Worm (Caenorhabditis elegans): ENCODE results near the gene nlp-21.

nlp-21 gene

DNA sequence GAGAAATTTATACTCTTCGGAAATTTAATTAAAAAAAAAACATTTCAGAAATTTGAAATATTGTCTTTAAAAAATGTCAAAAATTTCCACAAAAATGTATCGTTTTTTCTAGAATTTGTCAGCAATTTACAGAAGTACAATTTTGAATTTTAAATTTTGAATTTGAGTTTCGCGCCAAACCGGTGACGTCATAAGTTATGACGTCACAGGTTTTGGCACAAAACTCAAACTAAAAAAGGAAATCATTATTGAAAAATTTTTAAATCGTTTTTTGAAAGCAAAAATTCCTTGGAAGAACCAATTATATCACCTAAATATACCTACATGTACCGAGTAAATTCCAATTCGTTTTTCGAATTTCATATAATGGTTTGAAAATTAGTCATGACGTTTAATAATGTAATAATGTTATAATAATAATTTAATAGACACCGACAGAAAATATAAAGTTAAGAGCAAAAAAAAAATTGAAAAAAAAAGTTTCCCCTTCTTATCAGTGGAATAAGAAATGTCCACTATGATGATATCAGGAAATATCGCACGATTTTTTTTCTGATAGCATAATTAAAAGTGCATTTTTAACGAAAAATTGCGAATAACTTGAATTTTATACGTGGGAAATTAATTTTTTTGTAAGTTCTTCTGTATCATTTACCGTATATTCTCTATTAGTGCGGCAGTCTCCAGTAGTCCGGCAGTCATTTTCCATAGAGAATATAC, 42.8 kb downstream of the nlp-21 start:
- TF ChIP-seq efl-1 (optimal IDR thresholded peaks at IDR 0.05): no peak
- peak in 1 of 2 experiments; percentile 48 for TF ChIP-seq efl-1 (GFP tag; optimal IDR thresholded peaks at IDR 0.05 in 1 of 2)
- TF ChIP-seq sox-4 (tag; optimal IDR thresholded peaks at IDR 0.05): no peak

DNA sequence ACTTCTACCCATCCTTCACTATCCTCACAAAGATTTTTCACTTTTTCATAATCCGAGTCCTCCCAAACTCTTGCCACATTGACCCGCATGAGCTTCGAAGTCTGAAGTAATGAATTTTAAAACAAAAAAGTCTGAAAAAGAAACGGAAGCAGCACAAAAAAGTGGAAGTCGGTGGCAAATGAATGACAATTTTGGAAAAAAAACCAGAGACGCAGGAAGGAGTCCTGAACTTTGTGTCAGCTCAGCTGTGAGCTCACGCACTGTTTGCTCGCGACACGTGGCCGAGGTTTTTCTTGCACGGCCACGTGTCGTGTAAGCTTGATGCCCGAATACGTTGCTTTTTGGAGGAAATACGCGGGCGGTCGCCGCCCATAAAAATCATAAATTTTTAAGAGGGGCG, 46.7 kb downstream of the nlp-21 start, which contains the start of gene T28D6.7:
Gene T28D6.7 (minus strand): TSS at position 101 of the 400 bp plus-strand sequence.
- TF ChIP-seq sup-37 (GFP tag; optimal IDR thresholded peaks at IDR 0.05) (no peak), lin-13 (GFP tag; optimal IDR thresholded peaks at IDR 0.05) (no peak), snu-23 (GFP tag; optimal IDR thresholded peaks at IDR 0.05) (no peak), swsn-7 (tag; optimal IDR thresholded peaks at IDR 0.05) (no peak), nhr-19 (GFP tag; conservative IDR thresholded peaks at IDR 0.05) (no peak), mef-2 (tag; optimal IDR thresholded peaks at IDR 0.05) (no peak), fkh-4 (tag; optimal IDR thresholded peaks at IDR 0.05; ENCODE audit: borderline replicate concordance) (no peak), zag-1 (tag; optimal IDR thresholded peaks at IDR 0.05) (no peak), fkh-10 (GFP tag; optimal IDR thresholded peaks at IDR 0.05) (no peak), blmp-1 (tag; optimal IDR thresholded peaks at IDR 0.05) (no peak), F16B12.6 (tag; optimal IDR thresholded peaks at IDR 0.05) (no peak), ceh-90 (tag; optimal IDR thresholded peaks at IDR 0.05) (no peak), mdl-1 (tag; optimal IDR thresholded peaks at IDR 0.05) (no peak), lir-3 (tag; optimal IDR thresholded peaks at IDR 0.05; ENCODE audit: poor library complexity) (no peak), ztf-11 (tag; optimal IDR thresholded peaks at IDR 0.05) (no peak)

DNA sequence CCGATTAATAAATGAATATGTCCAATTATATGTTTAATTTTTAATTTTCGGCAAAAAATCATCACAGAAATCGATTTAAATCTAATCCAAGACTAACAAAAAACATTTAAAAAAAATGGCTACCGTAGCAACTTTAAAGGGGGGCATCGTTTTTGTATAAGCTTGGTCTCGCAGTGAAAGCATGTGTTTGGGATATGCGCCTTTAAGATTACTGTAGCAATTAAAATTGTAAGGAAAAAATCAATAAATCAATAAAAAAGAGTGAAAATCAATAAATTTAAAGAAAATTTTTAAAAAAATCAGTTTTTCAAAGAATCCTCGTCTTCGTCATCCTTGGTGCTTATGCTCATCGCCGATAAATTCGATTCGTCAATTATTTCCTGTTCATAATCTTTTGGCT, 48.9 kb downstream of the nlp-21 start:
- TF ChIP-seq hlh-17 (GFP tag; optimal IDR thresholded peaks at IDR 0.05; ENCODE audit: borderline replicate concordance) (no peak), nhr-85 (tag) (no peak)

DNA sequence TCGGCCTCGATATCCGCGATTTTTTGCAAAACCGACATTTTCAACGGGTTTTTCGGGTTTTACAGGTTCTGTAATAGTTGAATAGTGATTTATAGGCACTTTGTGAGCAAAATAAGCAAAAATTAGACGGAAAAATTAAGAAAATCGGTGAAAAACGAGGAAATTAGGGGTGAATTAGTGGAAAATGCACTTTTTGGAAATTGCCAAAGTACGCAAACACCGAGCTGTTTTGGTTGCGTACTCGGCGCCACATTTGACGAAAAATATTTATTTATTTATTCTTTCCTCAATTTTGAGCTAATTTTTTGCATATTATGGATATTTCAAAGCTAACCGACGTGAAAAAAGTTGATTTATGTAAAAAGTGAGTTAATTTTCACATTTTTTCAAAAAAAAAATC, 50.0 kb downstream of the nlp-21 start, which contains the start of the genes T28D6.6 and pen-2:
Gene T28D6.6 (minus strand): TSS at position 68 of the 400 bp plus-strand sequence.
Gene pen-2 (plus strand): TSS at position 282 of the 400 bp plus-strand sequence.
- TF ChIP-seq elt-3 (tag; optimal IDR thresholded peaks at IDR 0.05) (peak in 1 of 6 experiments; percentile 1), nhr-71 (tag; optimal IDR thresholded peaks at IDR 0.05) (peak; percentile 27), nhr-47 (tag; optimal IDR thresholded peaks at IDR 0.05) (peak; percentile 51), snu-23 (GFP tag; optimal IDR thresholded peaks at IDR 0.05) (peak; percentile 53), lsy-2 (tag; optimal IDR thresholded peaks at IDR 0.05) (peak; percentile 24 to 52), lin-39 (tag; optimal IDR thresholded peaks at IDR 0.05) (peak; percentile 16), zip-4 (GFP tag; optimal IDR thresholded peaks at IDR 0.05) (no peak), fos-1 (tag; optimal IDR thresholded peaks at IDR 0.05) (no peak), C16A3.4 (tag; optimal IDR thresholded peaks at IDR 0.05) (peak; percentile 2), tlp-1 (tag; optimal IDR thresholded peaks at IDR 0.05) (no peak), nhr-28 (tag; optimal IDR thresholded peaks at IDR 0.05) (no peak), xbp-1 (tag; optimal IDR thresholded peaks at IDR 0.05) (peak; percentile 30), swsn-7 (tag; optimal IDR thresholded peaks at IDR 0.05) (peak; percentile 13), nhr-77 (tag; optimal IDR thresholded peaks at IDR 0.05) (no peak), dsc-1 (tag; optimal IDR thresholded peaks at IDR 0.05) (peak; percentile 16), ceh-82 (tag; optimal IDR thresholded peaks at IDR 0.05) (peak in 2 of 3 experiments; percentile 2 to 39), dpl-1 (GFP tag; optimal IDR thresholded peaks at IDR 0.05) (peak; percentile 37 to 60 (median 54)), ceh-8 (GFP tag; optimal IDR thresholded peaks at IDR 0.05) (peak; percentile 59), efl-1 (optimal IDR thresholded peaks at IDR 0.05) (peak; percentile 25 to 57), efl-1 (GFP tag; optimal IDR thresholded peaks at IDR 0.05 in 1 of 2) (peak; percentile 65 to 87), lin-35 (GFP tag; optimal IDR thresholded peaks at IDR 0.05) (peak; percentile 41 to 58), tbx-2 (tag; optimal IDR thresholded peaks at IDR 0.05) (peak; percentile 37), hlh-17 (GFP tag; optimal IDR thresholded peaks at IDR 0.05; ENCODE audit: borderline replicate concordance) (no peak), F16B12.6 (tag; optimal IDR thresholded peaks at IDR 0.05) (peak; percentile 89), ces-1 (GFP tag; optimal IDR thresholded peaks at IDR 0.05) (no peak), unc-130 (tag; optimal IDR thresholded peaks at IDR 0.05) (peak; percentile 75), unc-86 (tag; optimal IDR thresholded peaks at IDR 0.05) (peak; percentile 20)

Measured in whole organism, L1 larva.